Worm (Caenorhabditis elegans): Measurements from ENCODE around the gene B0457.4.

B0457.4 gene

DNA sequence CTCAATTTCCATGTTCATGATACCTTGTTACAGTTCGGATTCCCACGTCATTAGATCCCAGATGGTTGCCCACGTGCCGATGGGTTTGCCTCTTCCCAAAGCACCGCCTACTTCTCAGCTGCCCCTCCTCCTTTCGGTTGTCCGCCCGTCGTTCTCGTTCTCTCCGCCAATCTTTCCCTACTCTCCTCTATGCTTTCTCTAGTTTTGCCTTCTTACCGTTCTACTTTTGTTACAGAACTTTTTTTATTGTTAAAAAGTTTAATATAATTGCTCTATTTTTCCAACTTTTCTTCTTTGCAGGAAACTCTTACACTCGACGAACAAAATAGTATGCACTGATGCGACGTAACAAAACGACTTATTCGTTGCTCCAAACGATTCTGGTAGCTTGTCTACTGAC lies 15.3 kb downstream of the B0457.4 start, which contains the start of gene lat-1:
TSS of gene lat-1 (plus strand) at position 301 of the 400 bp plus-strand sequence.
- TF ChIP-seq ceh-58 (GFP tag; IDR thresholded peaks at IDR 0.05) (no peak), tlf-1 (GFP tag; optimal IDR thresholded peaks at IDR 0.05) (no peak), zfh-2 (GFP tag; conservative IDR thresholded peaks at IDR 0.05) (0 out of 2 replicates have a peak, but pooled peaks have one; percentile 37)

- TF ChIP-seq nhr-80 (tag; optimal IDR thresholded peaks at IDR 0.05) (peak; percentile 55), ceh-40 (GFP tag; IDR thresholded peaks at IDR 0.05) (no peak)
Observed at ce11 chrII:8895895-8896294, 15.9 kb downstream of the B0457.4 start.

ce11 chrII:8895398-8895797 lies 16.4 kb downstream of the B0457.4 start:
- TF ChIP-seq nfyb-1 (GFP tag; IDR thresholded peaks at IDR 0.05) (no peak), B0336.3 (GFP tag; IDR thresholded peaks at IDR 0.05) (no peak), ceh-79 (tag; optimal IDR thresholded peaks at IDR 0.05) (no peak), sdz-38 (tag; optimal IDR thresholded peaks at IDR 0.05) (no peak), F57C9.4 (tag; optimal IDR thresholded peaks at IDR 0.05) (no peak), F57A8.1 (GFP tag; optimal IDR thresholded peaks at IDR 0.05) (no peak), snpc-4 (GFP tag; optimal IDR thresholded peaks at IDR 0.05) (no peak), snpc-4 (tag; optimal IDR thresholded peaks at IDR 0.05) (no peak), efl-1 (GFP tag; optimal IDR thresholded peaks at IDR 0.05) (no peak), let-607 (tag; optimal IDR thresholded peaks at IDR 0.05) (no peak), lin-54 (GFP tag; optimal IDR thresholded peaks at IDR 0.05) (no peak), dpff-1 (tag; optimal IDR thresholded peaks at IDR 0.05) (no peak), him-1 (tag; optimal IDR thresholded peaks at IDR 0.05) (no peak), nfya-1 (tag; optimal IDR thresholded peaks at IDR 0.05; ENCODE audit: borderline replicate concordance, insufficient read depth) (no peak), cebp-2 (GFP tag; IDR thresholded peaks at IDR 0.05) (no peak), K12H6.12 (tag; optimal IDR thresholded peaks at IDR 0.05) (no peak), B0035.1 (tag; optimal IDR thresholded peaks at IDR 0.05) (no peak), ztf-6 (GFP tag; IDR thresholded peaks at IDR 0.05) (no peak)

- TF ChIP-seq lin-40 (tag; optimal IDR thresholded peaks at IDR 0.05) (no peak), bed-2 (GFP tag; IDR thresholded peaks at IDR 0.05) (no peak), unc-62 (GFP tag; optimal IDR thresholded peaks at IDR 0.05) (no peak), Y79H2A.3 (GFP tag; conservative IDR thresholded peaks at IDR 0.05) (no peak), Y53G8AR.9 (GFP tag; conservative IDR thresholded peaks at IDR 0.05) (no peak), nhr-120 (GFP tag; IDR thresholded peaks at IDR 0.05) (no peak), hmg-1.2 (GFP tag; IDR thresholded peaks at IDR 0.05) (no peak), him-1 (tag; optimal IDR thresholded peaks at IDR 0.05) (no peak), dpff-1 (tag; optimal IDR thresholded peaks at IDR 0.05) (no peak)
Observed at ce11 chrII:8891606-8892005, 20.2 kb downstream of the B0457.4 start.

DNA sequence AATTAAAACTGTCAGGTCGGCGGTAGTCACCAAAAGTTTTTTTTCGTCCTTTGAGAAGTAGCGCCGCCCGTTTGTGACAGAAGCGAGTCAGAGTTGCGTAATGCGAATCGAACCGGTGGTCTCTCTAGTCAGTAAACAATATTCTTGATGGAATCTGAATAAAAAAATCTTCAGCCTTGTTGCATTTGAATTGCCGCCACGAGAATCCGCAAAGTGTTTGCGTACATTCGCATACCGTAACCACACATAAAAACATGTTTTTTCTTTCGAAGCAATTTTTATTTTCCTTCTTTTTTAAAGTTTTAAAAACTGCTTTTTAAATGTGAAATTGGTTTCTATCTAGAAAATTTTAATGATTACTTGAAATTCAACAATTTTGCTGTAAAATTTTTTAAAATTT lies 20.8 kb downstream of the B0457.4 start:
- TF ChIP-seq let-607 (tag; optimal IDR thresholded peaks at IDR 0.05) = no peak
- no peak for TF ChIP-seq nfya-1 (tag; optimal IDR thresholded peaks at IDR 0.05; ENCODE audit: borderline replicate concordance, insufficient read depth)
- peak; percentile 41; the same call in 1 of the 2 replicates for TF ChIP-seq F33H1.4 (GFP tag; IDR thresholded peaks at IDR 0.05)
- no peak for TF ChIP-seq ztf-6 (GFP tag; IDR thresholded peaks at IDR 0.05)
- no peak for TF ChIP-seq egl-18 (GFP tag; IDR thresholded peaks at IDR 0.05)
- peak; percentile 77 for TF ChIP-seq lin-54 (GFP tag; optimal IDR thresholded peaks at IDR 0.05)
- TF ChIP-seq ztf-22 (GFP tag; optimal IDR thresholded peaks at IDR 0.05) = no peak
- TF ChIP-seq dpl-1 (GFP tag; optimal IDR thresholded peaks at IDR 0.05) = peak; percentile 35
- no peak for TF ChIP-seq F23B12.7 (tag; optimal IDR thresholded peaks at IDR 0.05; ENCODE audit: insufficient read depth)
- 0 out of 2 replicates have a peak, but pooled peaks have one; percentile 29 for TF ChIP-seq D2030.7 (GFP tag; IDR thresholded peaks at IDR 0.05)
- TF ChIP-seq efl-1 (GFP tag; optimal IDR thresholded peaks at IDR 0.05) = peak; percentile 67
- TF ChIP-seq lsl-1 (GFP tag; optimal IDR thresholded peaks at IDR 0.05) = peak; percentile 76
- peak; percentile 10 for TF ChIP-seq xnd-1 (tag; optimal IDR thresholded peaks at IDR 0.05)
- TF ChIP-seq madf-8 (GFP tag; conservative IDR thresholded peaks at IDR 0.05) = no peak
